Fruit fly (Drosophila melanogaster): ENCODE measurements around the gene Ctr1B.

Gene Ctr1B

DNA sequence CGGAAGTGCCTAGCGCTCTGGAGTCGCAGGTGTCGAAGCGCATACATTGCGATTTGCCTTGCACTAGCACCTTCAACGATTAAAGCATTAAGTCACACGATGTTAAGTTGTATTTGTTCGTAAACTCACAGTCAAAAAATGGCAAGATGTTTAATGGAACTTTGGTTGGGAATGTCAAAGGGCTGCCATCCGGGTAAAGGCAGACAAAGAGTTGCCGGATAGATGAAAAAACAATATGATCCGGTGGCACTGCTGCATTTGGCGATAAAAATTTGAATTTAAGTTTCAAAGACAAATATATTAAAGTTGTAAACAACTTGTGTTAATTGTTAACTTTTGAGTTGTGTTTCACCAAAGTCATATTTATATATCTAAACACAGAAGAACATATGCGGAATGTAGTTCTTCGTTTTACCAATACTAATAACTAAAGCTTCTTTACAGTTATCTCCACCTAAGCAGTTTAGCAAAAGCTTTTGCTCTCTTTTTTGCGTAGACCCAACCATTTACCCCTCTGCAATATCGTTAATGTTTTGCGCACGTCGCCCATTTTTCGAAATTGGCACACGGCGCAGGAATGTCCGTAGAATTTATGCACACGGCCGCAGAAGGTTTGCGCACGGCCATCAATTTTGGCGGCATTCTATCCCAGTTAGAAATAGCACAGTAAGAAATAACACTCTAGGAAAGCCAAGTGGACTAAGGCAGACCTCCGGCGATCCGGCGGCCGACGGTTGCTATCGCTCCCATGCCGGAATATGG, 887 bp upstream of the Ctr1B start, which contains the start of gene Coq2:
Gene Coq2, minus strand, starts transcription at position 200 of the 762 bp plus-strand sequence.
- TF ChIP-seq usp (GFP tag; optimal IDR thresholded peaks at IDR 0.05) (no peak), pan (optimal IDR thresholded peaks at IDR 0.05) (no peak), EcR (GFP tag; optimal IDR thresholded peaks at IDR 0.05) (no peak), CG8478 (optimal IDR thresholded peaks at IDR 0.05) (no peak), psq (optimal IDR thresholded peaks at IDR 0.05) (no peak), Dll (optimal IDR thresholded peaks at IDR 0.05) (no peak)

DNA sequence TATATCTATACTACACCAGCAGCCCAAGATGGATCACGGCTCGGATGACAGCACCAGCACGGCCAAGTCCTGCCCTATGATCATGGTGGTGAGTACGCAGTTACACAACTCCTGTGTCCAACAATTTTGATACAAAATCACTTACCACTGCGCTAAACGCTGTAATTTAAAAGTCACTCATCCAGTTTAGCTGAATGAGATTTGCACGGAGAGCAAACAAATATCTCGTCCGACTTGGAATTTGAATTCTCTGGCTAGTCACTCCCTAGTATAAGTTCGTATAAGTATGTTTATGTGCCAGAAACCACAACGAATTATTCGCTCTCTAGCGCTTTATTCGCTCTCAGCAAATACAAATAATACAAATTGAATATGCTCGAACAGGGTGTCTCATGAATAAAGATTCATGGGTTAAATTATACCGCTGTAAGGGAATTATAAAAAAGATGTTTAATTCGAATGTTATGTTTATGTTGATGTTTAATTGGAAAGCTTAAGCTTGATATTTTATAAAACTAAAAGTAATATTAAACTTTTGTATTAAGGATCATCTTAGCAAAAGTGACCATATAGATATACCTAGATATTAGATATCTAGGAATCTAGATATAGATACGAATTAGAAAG, 410 bp downstream of the Ctr1B start:
- TF ChIP-seq usp (GFP tag; optimal IDR thresholded peaks at IDR 0.05), result no peak
- no peak for TF ChIP-seq EcR (GFP tag; optimal IDR thresholded peaks at IDR 0.05)
- no peak for TF ChIP-seq Dll (optimal IDR thresholded peaks at IDR 0.05)

DNA sequence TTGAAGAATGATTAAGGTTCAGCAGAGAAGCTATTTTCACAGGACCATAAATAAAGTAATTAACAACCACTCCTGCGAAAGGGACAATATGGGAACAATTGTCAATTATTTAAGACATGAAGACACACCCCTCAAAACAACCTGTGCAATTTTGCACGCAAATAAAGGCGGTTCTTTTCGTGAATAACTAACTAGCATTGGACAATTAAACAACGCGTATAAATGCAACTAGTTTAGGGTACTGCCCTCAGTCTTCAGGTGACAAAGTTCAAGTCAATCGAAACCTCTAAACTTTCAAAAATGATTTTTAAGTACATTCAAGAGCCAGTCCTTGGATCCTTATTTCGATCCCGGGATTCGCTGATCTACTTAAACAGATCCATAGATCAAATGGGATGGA, 4.0 kb downstream of the Ctr1B start, which contains the start of gene Or85a:
Gene Or85a, plus strand, starts transcription at position 301 of the 400 bp plus-strand sequence.
- TF ChIP-seq usp (GFP tag; optimal IDR thresholded peaks at IDR 0.05) (no peak), CG8478 (optimal IDR thresholded peaks at IDR 0.05) (no peak), psq (optimal IDR thresholded peaks at IDR 0.05) (no peak), pan (optimal IDR thresholded peaks at IDR 0.05) (no peak), EcR (GFP tag; optimal IDR thresholded peaks at IDR 0.05) (no peak), Dll (optimal IDR thresholded peaks at IDR 0.05) (no peak)

DNA sequence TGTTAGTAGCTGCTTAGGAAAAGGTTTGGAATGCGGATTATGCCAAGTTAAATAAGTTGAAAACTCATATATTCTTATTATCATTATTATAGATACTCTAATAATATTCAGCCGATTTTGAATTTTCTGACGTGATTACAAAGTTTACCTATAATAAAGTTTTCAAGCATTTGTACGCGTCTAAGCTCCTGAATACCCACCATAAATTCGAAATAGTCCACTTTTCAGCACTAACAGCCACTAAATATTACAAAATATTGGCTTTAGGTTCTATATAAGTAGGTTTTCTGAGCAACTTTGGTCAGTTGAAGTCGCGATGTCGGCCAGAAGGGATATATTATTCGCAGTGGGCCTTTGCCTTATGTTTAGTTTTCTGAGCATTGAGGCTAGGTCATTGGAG, 6.6 kb downstream of the Ctr1B start, which contains the start of gene CG7443:
Gene CG7443, plus strand, starts transcription at position 301 of the 400 bp plus-strand sequence.
- no peak for TF ChIP-seq EcR (GFP tag; optimal IDR thresholded peaks at IDR 0.05)
- TF ChIP-seq Dll (optimal IDR thresholded peaks at IDR 0.05), result no peak
- TF ChIP-seq pan (optimal IDR thresholded peaks at IDR 0.05), result no peak
- no peak for TF ChIP-seq CG8478 (optimal IDR thresholded peaks at IDR 0.05)
- TF ChIP-seq psq (optimal IDR thresholded peaks at IDR 0.05), result no peak
- TF ChIP-seq usp (GFP tag; optimal IDR thresholded peaks at IDR 0.05), result no peak

DNA sequence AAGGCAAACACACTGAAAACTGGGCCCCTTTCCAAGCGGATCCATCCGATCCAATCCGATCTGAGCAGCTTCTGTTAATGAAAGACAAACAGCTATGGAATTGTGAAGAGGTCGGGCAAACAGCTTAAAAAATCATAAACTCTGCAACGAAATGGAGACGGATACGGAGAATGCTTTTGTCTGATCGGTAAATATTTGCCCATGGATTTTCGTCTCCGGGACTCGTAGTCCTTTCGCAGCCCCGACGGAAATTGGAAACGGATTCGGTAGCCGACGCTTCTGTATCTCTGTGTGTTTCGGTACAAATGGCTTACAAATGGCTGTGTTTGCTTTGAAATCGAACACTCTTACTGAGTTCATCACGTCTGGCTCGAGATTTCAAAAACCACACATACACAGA, 9.5 kb downstream of the Ctr1B start:
- TF ChIP-seq CG8478 (optimal IDR thresholded peaks at IDR 0.05) (no peak), pan (optimal IDR thresholded peaks at IDR 0.05) (no peak), EcR (GFP tag; optimal IDR thresholded peaks at IDR 0.05) (no peak), Dll (optimal IDR thresholded peaks at IDR 0.05) (no peak), usp (GFP tag; optimal IDR thresholded peaks at IDR 0.05) (no peak), psq (optimal IDR thresholded peaks at IDR 0.05) (no peak)

DNA sequence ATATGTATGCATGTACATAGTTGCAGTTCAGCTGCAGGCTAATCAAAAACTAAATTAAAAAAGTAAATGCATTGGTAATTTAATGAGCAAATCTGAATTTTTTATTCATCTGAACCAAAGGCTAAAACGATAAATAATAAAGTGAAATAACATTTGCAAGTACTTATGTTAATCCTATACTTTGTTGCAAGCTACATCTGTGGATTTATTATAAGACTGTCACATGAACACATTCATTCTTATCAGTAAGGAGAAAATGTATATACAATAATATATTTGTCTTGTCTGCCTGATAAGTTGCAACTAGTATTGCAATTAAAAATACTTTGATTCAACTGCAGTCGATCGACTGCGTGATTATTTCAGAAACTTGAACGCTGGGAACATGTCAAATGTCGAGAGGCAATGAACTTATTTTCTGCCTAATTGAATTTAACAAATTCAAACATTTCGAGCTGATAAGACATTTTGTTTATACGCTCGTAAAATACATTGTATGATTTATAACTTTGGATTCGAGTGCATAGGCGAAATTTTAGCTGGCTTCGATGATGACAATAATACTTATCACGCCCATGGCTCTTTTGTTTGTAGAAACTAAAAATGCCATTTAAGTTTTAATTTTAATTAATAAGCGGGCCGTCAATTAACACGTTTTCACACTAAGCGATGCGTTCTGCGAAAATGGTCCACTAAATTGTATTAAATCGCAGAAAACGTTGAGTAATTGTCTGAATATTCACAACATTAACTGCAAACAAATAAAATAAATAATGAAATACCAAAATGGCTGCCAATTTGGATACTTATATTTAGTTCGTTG, 10.8 kb downstream of the Ctr1B start:
- no peak for TF ChIP-seq Dll (optimal IDR thresholded peaks at IDR 0.05)
- no peak for TF ChIP-seq psq (optimal IDR thresholded peaks at IDR 0.05)
- TF ChIP-seq CG8478 (optimal IDR thresholded peaks at IDR 0.05), result no peak
- no peak for TF ChIP-seq pan (optimal IDR thresholded peaks at IDR 0.05)
- no peak for TF ChIP-seq usp (GFP tag; optimal IDR thresholded peaks at IDR 0.05)
- TF ChIP-seq EcR (GFP tag; optimal IDR thresholded peaks at IDR 0.05), result no peak

DNA sequence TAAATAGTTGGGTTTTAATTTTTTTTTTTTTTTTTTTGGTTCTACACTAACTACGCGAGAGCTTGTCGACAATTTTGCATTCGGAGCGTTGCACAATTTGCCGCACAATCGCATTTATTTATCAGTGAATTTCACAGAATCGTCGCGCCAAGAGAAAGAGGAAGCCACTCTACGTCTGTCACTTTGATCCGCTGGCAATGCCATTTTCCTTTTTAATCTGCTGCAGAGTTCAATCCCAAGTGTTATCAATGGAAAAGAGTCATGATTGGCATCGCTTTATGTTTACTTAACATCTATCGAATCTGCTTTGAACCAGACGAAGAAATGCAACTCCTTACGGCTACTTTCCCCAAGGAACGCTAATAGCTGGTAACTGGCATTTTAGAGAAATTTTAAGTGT, 12.2 kb downstream of the Ctr1B start:
- TF ChIP-seq Dll (optimal IDR thresholded peaks at IDR 0.05) (no peak), CG8478 (optimal IDR thresholded peaks at IDR 0.05) (no peak), pan (optimal IDR thresholded peaks at IDR 0.05) (no peak), usp (GFP tag; optimal IDR thresholded peaks at IDR 0.05) (no peak), EcR (GFP tag; optimal IDR thresholded peaks at IDR 0.05) (no peak), psq (optimal IDR thresholded peaks at IDR 0.05) (no peak)

DNA sequence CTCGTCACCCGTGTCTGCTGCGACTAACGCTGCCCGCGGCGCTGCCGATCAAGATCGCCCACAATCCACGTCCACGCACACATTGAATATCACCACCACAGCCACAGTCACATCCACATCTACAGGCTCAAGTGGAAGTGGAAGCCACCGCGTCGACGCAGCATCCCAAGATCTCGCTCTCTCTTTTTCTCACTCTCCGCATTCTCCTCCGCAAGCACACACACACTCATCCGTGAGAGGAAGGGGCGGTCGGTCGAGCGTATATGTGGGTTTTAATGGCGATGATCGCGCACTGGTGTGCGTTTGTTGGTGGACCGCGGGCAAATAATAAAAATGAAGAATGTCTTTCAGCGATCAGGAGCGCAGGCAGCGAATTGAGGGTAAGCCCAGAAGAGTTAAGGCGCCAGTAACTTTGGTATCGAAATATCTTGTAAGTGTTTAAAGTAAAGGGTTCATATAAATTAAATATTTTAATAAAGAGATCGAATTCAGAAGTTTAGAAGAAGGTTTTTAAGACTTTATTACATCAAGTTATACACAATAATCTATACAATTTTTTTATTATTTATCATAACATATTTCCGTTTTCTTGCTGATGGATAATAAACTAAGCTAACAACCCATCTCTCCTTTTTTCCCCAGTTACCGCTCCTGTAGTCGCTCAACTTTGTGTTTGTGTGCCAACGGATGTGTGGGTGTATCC, 16.5 kb downstream of the Ctr1B start, which contains the start of gene Poxm:
Gene Poxm, minus strand, starts transcription at position 25 of the 703 bp plus-strand sequence.
- TF ChIP-seq CG8478 (optimal IDR thresholded peaks at IDR 0.05), result peak; percentile 58
- TF ChIP-seq Dll (optimal IDR thresholded peaks at IDR 0.05), result no peak

DNA sequence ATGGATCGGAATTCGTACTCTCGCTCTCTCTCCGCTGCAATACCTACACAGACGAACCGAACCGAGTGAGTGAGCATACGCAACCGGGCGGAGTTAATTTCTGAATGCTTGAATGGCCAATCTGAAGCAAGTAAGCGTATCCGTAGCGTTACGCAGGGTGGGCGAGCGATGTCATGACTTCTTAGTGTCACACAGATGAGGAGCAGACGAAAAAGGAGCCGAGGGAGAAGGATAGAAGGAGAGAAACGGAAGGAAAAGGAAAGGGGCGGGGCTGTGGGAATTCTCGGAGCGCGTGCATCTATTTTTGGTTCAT, 17.0 kb downstream of the Ctr1B start:
- TF ChIP-seq CG8478 (optimal IDR thresholded peaks at IDR 0.05) (no peak), pan (optimal IDR thresholded peaks at IDR 0.05) (no peak)

DNA sequence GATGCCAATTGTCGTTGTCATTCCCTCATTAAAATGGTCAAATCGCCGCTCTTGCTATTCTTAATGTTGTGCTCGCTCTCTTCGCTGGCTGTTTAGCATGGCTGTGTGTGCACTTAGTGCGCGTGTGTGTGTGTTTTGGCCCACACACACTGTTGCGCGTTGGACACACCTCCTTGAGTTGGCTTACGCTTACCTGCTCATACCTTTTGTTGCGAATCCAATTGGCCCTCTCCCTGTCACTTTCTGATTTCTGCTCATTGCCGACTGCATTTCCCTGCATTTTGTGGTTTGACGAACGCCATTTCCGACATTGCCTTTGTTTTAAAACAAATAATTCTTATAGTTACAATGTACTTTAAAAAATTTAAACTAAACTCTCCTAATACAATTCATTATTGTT, 17.6 kb downstream of the Ctr1B start:
- TF ChIP-seq pan (optimal IDR thresholded peaks at IDR 0.05), result no peak
- no peak for TF ChIP-seq psq (optimal IDR thresholded peaks at IDR 0.05)
- TF ChIP-seq usp (GFP tag; optimal IDR thresholded peaks at IDR 0.05), result no peak
- no peak for TF ChIP-seq EcR (GFP tag; optimal IDR thresholded peaks at IDR 0.05)
- no peak for TF ChIP-seq Dll (optimal IDR thresholded peaks at IDR 0.05)
- TF ChIP-seq CG8478 (optimal IDR thresholded peaks at IDR 0.05), result no peak

DNA sequence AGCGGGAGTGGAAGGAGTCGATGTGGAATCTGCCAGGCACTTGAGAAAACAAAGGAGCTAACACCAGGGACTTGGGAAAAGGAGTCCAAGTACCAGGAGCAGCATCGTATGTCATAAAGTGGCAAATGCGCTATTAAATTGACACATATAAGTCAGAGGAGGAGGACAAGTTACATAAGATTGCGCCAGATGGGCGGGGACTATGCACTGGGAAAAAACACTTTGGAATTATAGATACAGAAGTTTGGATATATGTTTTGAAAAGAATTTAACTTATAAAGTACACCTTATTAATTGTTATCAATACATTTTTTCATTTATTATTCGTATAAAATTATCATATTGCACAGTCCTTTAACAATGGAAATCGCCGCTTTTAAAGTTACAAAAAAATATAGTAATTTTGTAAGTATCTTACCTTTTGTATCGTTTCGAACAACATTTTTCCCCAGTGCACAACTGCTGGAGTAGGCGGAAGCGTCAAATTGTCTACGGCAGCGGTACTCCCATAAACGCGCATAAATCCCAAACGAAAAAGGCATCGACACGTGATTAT, 18.7 kb downstream of the Ctr1B start:
- TF ChIP-seq EcR (GFP tag; optimal IDR thresholded peaks at IDR 0.05) (no peak), pan (optimal IDR thresholded peaks at IDR 0.05) (no peak), Dll (optimal IDR thresholded peaks at IDR 0.05) (no peak), psq (optimal IDR thresholded peaks at IDR 0.05) (no peak), CG8478 (optimal IDR thresholded peaks at IDR 0.05) (no peak), usp (GFP tag; optimal IDR thresholded peaks at IDR 0.05) (no peak)

All from whole organism.